Worm (Caenorhabditis elegans) whole organism, L3 larva: ENCODE measurements around the gene F56D3.1.
A peak's percentile ranks its signal among the peaks of the same experiment; 100 is the strongest.

Experiments used
- R02D3.7 ChIP-seq: fragments of 150-350 bp; optimal IDR thresholded peaks from 2 replicates; lab custom pipeline; 2014; ENCODE audit warnings: missing biosample characterization, missing genetic modification characterization
- ZK546.5 ChIP-seq: sonication (generic microtip); optimal IDR thresholded peaks from 2 replicates; lab custom pipeline; 2017; ENCODE audit warnings: missing biosample characterization, missing genetic modification characterization
- aly-2 ChIP-seq: fragments of 150-350 bp; optimal IDR thresholded peaks from 2 replicates; lab custom pipeline; 2014; ENCODE audit warnings: missing biosample characterization, missing genetic modification characterization
- ceh-16 ChIP-seq: sonication (generic microtip); optimal IDR thresholded peaks from 2 replicates; lab custom pipeline; 2017; ENCODE audit warnings: missing biosample characterization, missing genetic modification characterization
- ceh-82 ChIP-seq: fragments of 150-350 bp; optimal IDR thresholded peaks from 2 replicates; lab custom pipeline; 2014; ENCODE audit warnings: missing biosample characterization, missing genetic modification characterization
- ceh-9 ChIP-seq: sonication (generic microtip); optimal IDR thresholded peaks from 2 replicates; lab custom pipeline; 2018; ENCODE audit warnings: missing biosample characterization, missing genetic modification characterization
- daf-12 ChIP-seq: fragments of 150-350 bp; optimal IDR thresholded peaks from 2 replicates; lab custom pipeline; 2014; ENCODE audit warnings: missing biosample characterization, missing genetic modification reagents, missing genetic modification characterization
- egl-5 ChIP-seq: fragments of 150-350 bp; optimal IDR thresholded peaks from 2 replicates; lab custom pipeline; 2017; ENCODE audit warnings: missing biosample characterization, missing genetic modification reagents, missing genetic modification characterization, inconsistent platforms
- elt-1 ChIP-seq: fragments of 150-350 bp; optimal IDR thresholded peaks from 2 replicates; lab custom pipeline; 2014; ENCODE audit warnings: missing biosample characterization, missing genetic modification characterization
- elt-3 ChIP-seq, 3 experiments: fragments of 150-350 bp in 1 of 3; sonication (generic microtip) in 2 of 3; optimal IDR thresholded peaks; 2 replicates in 2 of 3; 4 replicates in 1 of 3; lab custom pipeline; 2014 to 2017; ENCODE audit warnings: missing biosample characterization in 3 of 3, missing genetic modification characterization in 3 of 3
- eor-1 ChIP-seq, 2 experiments: fragments of 150-350 bp; optimal IDR thresholded peaks; 2 replicates each; lab custom pipeline; 2014 to 2018; ENCODE audit warnings: missing biosample characterization in 2 of 2, missing genetic modification characterization in 2 of 2
- fkh-10 ChIP-seq: sonication (generic microtip); optimal IDR thresholded peaks from 2 replicates; lab custom pipeline; 2017; ENCODE audit warnings: missing biosample characterization, missing genetic modification reagents, missing genetic modification characterization
- fkh-2 ChIP-seq: fragments of 150-350 bp; optimal IDR thresholded peaks from 2 replicates; lab custom pipeline; 2014; ENCODE audit warnings: missing biosample characterization, missing genetic modification reagents, missing genetic modification characterization
- fos-1 ChIP-seq: fragments of 150-350 bp; optimal IDR thresholded peaks from 2 replicates; lab custom pipeline; 2014; ENCODE audit warnings: missing biosample characterization, missing genetic modification characterization
- hmg-11 ChIP-seq: sonication (generic microtip); optimal IDR thresholded peaks from 2 replicates; lab custom pipeline; 2016; ENCODE audit warnings: missing genetic modification characterization, missing compliant biosample characterization
- lin-15B ChIP-seq: fragments of 150-350 bp; optimal IDR thresholded peaks from 2 replicates; lab custom pipeline; 2014; ENCODE audit warnings: missing biosample characterization, missing genetic modification characterization
- lin-39 ChIP-seq: fragments of 150-350 bp; optimal IDR thresholded peaks from 2 replicates; lab custom pipeline; 2018; ENCODE audit warnings: missing biosample characterization, missing genetic modification reagents, missing genetic modification characterization
- lsy-12 ChIP-seq: sonication (generic microtip); optimal IDR thresholded peaks from 2 replicates; lab custom pipeline; 2016; ENCODE audit warnings: mild to moderate bottlenecking, missing genetic modification characterization, missing compliant biosample characterization
- mdl-1 ChIP-seq: fragments of 150-350 bp; optimal IDR thresholded peaks from 2 replicates; lab custom pipeline; 2014; ENCODE audit warnings: missing biosample characterization, missing genetic modification characterization
- nfya-1 ChIP-seq: sonication (generic microtip); optimal IDR thresholded peaks from 2 replicates; lab custom pipeline; 2017; ENCODE audit warnings: missing genetic modification characterization, mild to moderate bottlenecking, missing compliant biosample characterization, antibody characterized with exemption, moderate library complexity; ENCODE audit not compliant: insufficient read depth
- nhr-11 ChIP-seq: fragments of 150-350 bp; optimal IDR thresholded peaks from 2 replicates; lab custom pipeline; 2014; ENCODE audit warnings: missing biosample characterization, missing genetic modification characterization
- nhr-12 ChIP-seq: fragments of 150-350 bp; optimal IDR thresholded peaks from 2 replicates; lab custom pipeline; 2014; ENCODE audit warnings: missing biosample characterization, missing genetic modification characterization
- nhr-237 ChIP-seq: fragments of 150-350 bp; optimal IDR thresholded peaks from 2 replicates; lab custom pipeline; 2014; ENCODE audit warnings: missing biosample characterization, missing genetic modification characterization
- nhr-25 ChIP-seq: sonication (generic microtip); optimal IDR thresholded peaks from 2 replicates; lab custom pipeline; 2017; ENCODE audit warnings: missing biosample characterization, missing genetic modification characterization
- nhr-67 ChIP-seq: fragments of 150-350 bp; optimal IDR thresholded peaks from 2 replicates; lab custom pipeline; 2014; ENCODE audit warnings: missing biosample characterization, missing genetic modification characterization
- nhr-77 ChIP-seq: fragments of 150-350 bp; optimal IDR thresholded peaks from 2 replicates; lab custom pipeline; 2014; ENCODE audit warnings: missing biosample characterization, missing genetic modification characterization
- pha-4 ChIP-seq: fragments of 150-350 bp; optimal IDR thresholded peaks from 2 replicates; lab custom pipeline; 2014; ENCODE audit warnings: missing biosample characterization, missing genetic modification reagents, missing genetic modification characterization
- pqm-1 ChIP-seq: fragments of 150-350 bp; optimal IDR thresholded peaks from 2 replicates; lab custom pipeline; 2017; ENCODE audit warnings: missing biosample characterization, missing genetic modification characterization, inconsistent platforms
- sea-2 ChIP-seq: fragments of 150-350 bp; sonication (generic microtip); optimal IDR thresholded peaks from 4 replicates; lab custom pipeline; 2014; ENCODE audit warnings: missing biosample characterization, missing genetic modification reagents, missing genetic modification characterization
- skn-1 ChIP-seq: fragments of 150-350 bp; optimal IDR thresholded peaks from 2 replicates; lab custom pipeline; 2014; ENCODE audit warnings: missing biosample characterization, missing genetic modification characterization
- snpc-4 ChIP-seq: fragments of 150-350 bp; optimal IDR thresholded peaks from 2 replicates; lab custom pipeline; 2014; ENCODE audit warnings: missing biosample characterization, missing genetic modification characterization
- tbx-2 ChIP-seq: sonication (generic microtip); optimal IDR thresholded peaks from 2 replicates; lab custom pipeline; 2016; ENCODE audit warnings: mild to moderate bottlenecking, missing genetic modification characterization, missing compliant biosample characterization
- unc-39 ChIP-seq: sonication (generic microtip); optimal IDR thresholded peaks from 4 replicates; lab custom pipeline; 2017; ENCODE audit warnings: missing biosample characterization, missing genetic modification characterization
- unc-62 ChIP-seq: fragments of 150-350 bp; sonication (generic microtip); optimal IDR thresholded peaks from 4 replicates; lab custom pipeline; 2014; ENCODE audit warnings: missing biosample characterization, missing genetic modification reagents, missing genetic modification characterization
- zag-1 ChIP-seq: fragments of 150-350 bp; optimal IDR thresholded peaks from 2 replicates; lab custom pipeline; 2014; ENCODE audit warnings: missing biosample characterization, missing genetic modification characterization
- ztf-11 ChIP-seq: fragments of 150-350 bp; optimal IDR thresholded peaks from 2 replicates; lab custom pipeline; 2014; ENCODE audit warnings: missing biosample characterization, missing genetic modification characterization
- ztf-4 ChIP-seq: fragments of 150-350 bp; optimal IDR thresholded peaks from 2 replicates; lab custom pipeline; 2014; ENCODE audit warnings: missing biosample characterization, missing genetic modification characterization

The F56D3.1 gene

DNA sequence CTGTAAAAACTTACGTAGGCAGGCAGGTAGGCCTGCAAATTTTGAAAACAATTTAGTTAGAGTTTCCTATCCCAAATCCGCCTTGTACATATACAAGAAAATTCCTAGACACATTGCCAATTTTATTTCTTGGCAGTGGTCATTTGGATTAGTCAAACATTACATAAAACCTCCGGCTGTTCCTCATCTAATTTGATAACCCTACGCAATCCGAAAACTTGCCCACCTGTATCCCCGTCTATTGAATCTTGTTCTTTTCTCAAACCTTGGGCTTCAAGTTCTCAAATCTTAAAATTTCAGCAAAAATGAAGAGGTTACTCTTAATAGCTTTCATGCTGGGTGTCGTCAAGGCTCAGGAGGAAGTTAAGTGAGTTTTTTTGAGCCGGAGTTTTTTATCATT lies at the start of gene F56D3.1:
Gene F56D3.1 (plus strand): TSS at position 301 of the 400 bp plus-strand sequence.
- TF ChIP-seq fkh-10 (no peak), ztf-4 (tag; lab: Kevin White, UChicago) (no peak), fos-1 (tag; lab: Kevin White, UChicago) (no peak), nhr-12 (tag; lab: Kevin White, UChicago) (no peak), ceh-16 (no peak), snpc-4 (tag; lab: Kevin White, UChicago) (no peak), hmg-11 (tag; lab: Kevin White, UChicago) (no peak)

DNA sequence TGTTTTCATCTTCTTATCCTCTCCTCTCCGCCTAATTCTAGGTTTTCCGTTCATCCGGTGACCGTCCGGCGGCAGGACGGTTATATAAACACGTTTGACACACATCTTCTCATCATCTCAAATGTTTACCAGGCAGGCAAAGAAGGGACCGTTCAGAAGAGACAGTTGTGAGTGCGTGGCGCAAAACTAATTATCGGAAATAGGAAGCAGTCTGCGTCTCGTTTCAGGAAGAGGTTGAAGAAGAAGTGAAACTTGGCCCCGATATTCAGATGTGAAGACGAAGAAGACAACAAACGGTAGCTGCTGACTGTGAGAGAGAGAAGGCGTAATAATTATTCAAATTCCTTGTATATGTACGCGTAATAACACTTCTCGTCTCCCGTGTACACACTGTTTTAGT lies 47.4 kb upstream of the F56D3.1 start:
- TF ChIP-seq elt-1 (tag; lab: Kevin White, UChicago): no peak
- no peak for TF ChIP-seq elt-3 (tag; optimal IDR thresholded peaks at IDR 0.05; lab: Kevin White, UChicago)
- no peak for TF ChIP-seq nhr-11
- TF ChIP-seq fkh-2: no peak
- TF ChIP-seq ceh-82 (tag; lab: Kevin White, UChicago): no peak
- TF ChIP-seq pqm-1 (tag; lab: Kevin White, UChicago): no peak
- no peak for TF ChIP-seq lin-39 (tag; lab: Kevin White, UChicago)

ce11 chrII:4100485-4100884 lies 45.7 kb upstream of the F56D3.1 start, which contains the start of gene rhgf-2:
Gene rhgf-2 (plus strand): TSS chrII:4100785.
- TF ChIP-seq sea-2 (GFP tag; lab: Kevin White, UChicago): no peak
- no peak for TF ChIP-seq lsy-12 (tag; lab: Kevin White, UChicago)
- TF ChIP-seq lin-15B (tag; lab: Kevin White, UChicago): no peak
- TF ChIP-seq nfya-1: no peak
- TF ChIP-seq mdl-1 (tag; lab: Kevin White, UChicago): no peak
- no peak for TF ChIP-seq pqm-1 (tag; lab: Kevin White, UChicago)
- TF ChIP-seq fos-1 (tag; lab: Kevin White, UChicago): no peak
- TF ChIP-seq ceh-82 (tag; lab: Kevin White, UChicago): no peak
- TF ChIP-seq nhr-25 (tag; lab: Kevin White, UChicago): no peak
- no peak for TF ChIP-seq unc-62
- TF ChIP-seq ceh-9: no peak
- no peak for TF ChIP-seq ZK546.5 (tag; lab: Kevin White, UChicago)
- TF ChIP-seq nhr-237: no peak
- TF ChIP-seq ztf-4 (tag; lab: Kevin White, UChicago): no peak
- no peak for TF ChIP-seq nhr-67

ce11 chrII:4102723-4103122 lies 43.4 kb upstream of the F56D3.1 start:
- TF ChIP-seq nhr-25 (tag; lab: Kevin White, UChicago) (peak; percentile 26), nhr-67 (no peak)

DNA sequence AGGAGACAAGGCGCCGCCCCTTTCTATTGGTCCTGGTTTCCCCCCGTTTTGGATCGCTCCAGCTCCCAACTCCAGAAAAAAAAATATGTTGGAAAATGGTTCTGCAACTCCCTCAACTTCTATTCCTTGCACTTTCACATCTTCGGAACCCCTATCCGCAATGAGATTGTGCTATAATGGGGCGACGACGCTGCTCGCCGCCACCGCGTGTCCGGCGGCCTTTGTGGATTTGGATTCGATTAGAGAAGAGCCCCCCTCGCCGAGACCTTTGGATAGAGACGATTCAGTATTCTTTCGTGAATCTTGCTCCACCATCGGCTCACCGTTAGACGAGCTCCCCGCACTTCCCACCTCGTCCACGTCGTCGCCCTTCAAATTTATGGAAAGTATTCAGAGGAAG lies 38.9 kb upstream of the F56D3.1 start:
- no peak for TF ChIP-seq nhr-12 (tag; lab: Kevin White, UChicago)
- no peak for TF ChIP-seq pqm-1 (tag; lab: Kevin White, UChicago)
- no peak for TF ChIP-seq aly-2 (tag; lab: Kevin White, UChicago)
- TF ChIP-seq zag-1 (tag; lab: Kevin White, UChicago): no peak
- no peak for TF ChIP-seq fkh-10
- no peak for TF ChIP-seq skn-1 (tag; lab: Kevin White, UChicago)
- no peak for TF ChIP-seq pha-4
- no peak for TF ChIP-seq eor-1 (tag; optimal IDR thresholded peaks at IDR 0.05; lab: Kevin White, UChicago)
- no peak for TF ChIP-seq ZK546.5 (tag; lab: Kevin White, UChicago)
- no peak for TF ChIP-seq lsy-12 (tag; lab: Kevin White, UChicago)
- no peak for TF ChIP-seq lin-39 (tag; lab: Kevin White, UChicago)
- no peak for TF ChIP-seq daf-12 (tag; lab: Kevin White, UChicago)

ce11 chrII:4118508-4118907 lies 27.6 kb upstream of the F56D3.1 start:
- no peak for TF ChIP-seq R02D3.7 (tag; lab: Kevin White, UChicago)
- no peak for TF ChIP-seq nhr-77 (tag; lab: Kevin White, UChicago)
- TF ChIP-seq egl-5 (tag; lab: Kevin White, UChicago): no peak
- TF ChIP-seq fkh-2: no peak
- TF ChIP-seq fos-1 (tag; lab: Kevin White, UChicago): no peak
- no peak for TF ChIP-seq unc-39
- no peak for TF ChIP-seq nhr-25 (tag; lab: Kevin White, UChicago)
- no peak for TF ChIP-seq skn-1 (tag; lab: Kevin White, UChicago)
- no peak for TF ChIP-seq pqm-1 (tag; lab: Kevin White, UChicago)
- no peak for TF ChIP-seq ztf-11
- TF ChIP-seq tbx-2 (tag; lab: Kevin White, UChicago): no peak
- no peak for TF ChIP-seq elt-3 (tag; optimal IDR thresholded peaks at IDR 0.05; lab: Kevin White, UChicago)
- no peak for TF ChIP-seq hmg-11 (tag; lab: Kevin White, UChicago)
- TF ChIP-seq nfya-1: no peak
